Fruit fly (Drosophila melanogaster) whole organism, embryonic: ENCODE data around the gene CG7484.
A peak's percentile ranks its signal among the peaks of the same experiment; 100 is the strongest.

Source experiments
- Antp ChIP-seq: fragments of 200-800 bp; sonication (Bioruptor generic); optimal IDR thresholded peaks from 3 replicates; lab custom pipeline; 2016; ENCODE audit warnings: missing biosample characterization, missing genetic modification characterization
- Awh ChIP-seq: fragments of 200-800 bp; sonication (Bioruptor generic); IDR thresholded peaks from 2 replicates; pipeline ENCODE4, ENCODE4 v1.3.6; 2022; ENCODE audit warnings: missing biosample characterization, missing genetic modification characterization
- CG10267 ChIP-seq: fragments of 200-800 bp; sonication (Bioruptor generic); optimal IDR thresholded peaks from 2 replicates; lab custom pipeline; 2018; ENCODE audit warnings: missing biosample characterization, mild to moderate bottlenecking, missing genetic modification characterization, moderate library complexity
- CG11695 ChIP-seq: fragments of 200-800 bp; sonication (Bioruptor generic); IDR thresholded peaks from 3 replicates; pipeline ENCODE4 v1.3.6; 2022; ENCODE audit warnings: missing biosample characterization, missing genetic modification characterization
- CG13775 ChIP-seq: fragments of 200-800 bp; sonication (Bioruptor generic); optimal IDR thresholded peaks from 3 replicates; lab custom pipeline; 2017; ENCODE audit warnings: missing biosample characterization, mild to moderate bottlenecking, missing genetic modification characterization
- CG14860 ChIP-seq: fragments of 200-800 bp; sonication (Bioruptor generic); IDR thresholded peaks from 3 replicates; pipeline ENCODE4 v1.3.6; 2022; ENCODE audit warnings: missing biosample characterization, missing genetic modification characterization; ENCODE audit not compliant: partially characterized antibody
- CG15479 ChIP-seq: fragments of 200-800 bp; sonication (Bioruptor generic); optimal IDR thresholded peaks from 3 replicates; lab custom pipeline; 2019; ENCODE audit warnings: missing biosample characterization, mild to moderate bottlenecking, missing genetic modification characterization, moderate library complexity
- CG1602 ChIP-seq: fragments of 200-800 bp; sonication (Bioruptor generic); optimal IDR thresholded peaks from 3 replicates; lab custom pipeline; 2016; ENCODE audit warnings: missing biosample characterization, missing genetic modification characterization
- CG18011 ChIP-seq: fragments of 200-800 bp; sonication (Bioruptor generic); optimal IDR thresholded peaks from 2 replicates; lab custom pipeline; 2017; ENCODE audit warnings: missing biosample characterization, missing genetic modification characterization, mild to moderate bottlenecking, moderate library complexity, missing genotype
- CG2889 ChIP-seq: fragments of 200-800 bp; sonication (Bioruptor generic); IDR thresholded peaks from 3 replicates; pipeline ENCODE4 v1.3.6; 2022; ENCODE audit warnings: missing biosample characterization, missing genetic modification characterization
- CG30431 ChIP-seq: fragments of 200-800 bp; sonication (Bioruptor generic); optimal IDR thresholded peaks from 2 replicates; lab custom pipeline; 2017; ENCODE audit warnings: missing biosample characterization, missing genetic modification characterization
- CG31365 ChIP-seq: fragments of 200-800 bp; sonication (Bioruptor generic); optimal IDR thresholded peaks from 2 replicates; lab custom pipeline; 2018; ENCODE audit warnings: missing biosample characterization, mild to moderate bottlenecking, missing genetic modification characterization
- CG32767 ChIP-seq: fragments of 200-800 bp; sonication (Bioruptor generic); IDR thresholded peaks from 2 replicates; pipeline ENCODE4 v1.3.6; 2022; ENCODE audit warnings: missing biosample characterization, missing genetic modification characterization
- CG6272 ChIP-seq: fragments of 200-800 bp; sonication (Bioruptor generic); IDR thresholded peaks from 2 replicates; pipeline ENCODE4 v1.3.6; 2022; ENCODE audit warnings: missing biosample characterization, missing genetic modification characterization
- CG6683 ChIP-seq: fragments of 200-800 bp; sonication (Bioruptor generic); optimal IDR thresholded peaks from 2 replicates; lab custom pipeline; 2017; ENCODE audit warnings: missing biosample characterization, mild to moderate bottlenecking, missing genetic modification characterization, missing genetic modification reagents
- Eip74EF ChIP-seq, 2 experiments: fragments of 200-800 bp in 1 of 2; fragments of >200 bp in 1 of 2; sonication (Bioruptor generic) in 1 of 2; optimal IDR thresholded peaks; 2 replicates each; lab custom pipeline; 2017 to 2019; ENCODE audit warnings: missing biosample characterization in 2 of 2, missing genetic modification characterization in 2 of 2, mild to moderate bottlenecking in 1 of 2, moderate library complexity in 1 of 2
- Hand ChIP-seq: fragments of 200-800 bp; sonication (Bioruptor generic); optimal IDR thresholded peaks from 2 replicates; lab custom pipeline; 2017; ENCODE audit warnings: mild to moderate bottlenecking, missing biosample characterization, missing genetic modification reagents, missing genetic modification characterization
- Hey ChIP-seq: fragments of 200-800 bp; sonication (Bioruptor generic); optimal IDR thresholded peaks from 3 replicates; lab custom pipeline; 2018; ENCODE audit warnings: missing biosample characterization, mild to moderate bottlenecking, missing genetic modification characterization
- Hr78 ChIP-seq, 2 experiments: fragments of 200-800 bp in 1 of 2; fragments of >200 bp in 1 of 2; sonication (Bioruptor generic) in 1 of 2; optimal IDR thresholded peaks; 2 replicates each; lab custom pipeline; 2017 to 2019; ENCODE audit warnings: missing biosample characterization in 2 of 2, missing genetic modification characterization in 2 of 2, mild to moderate bottlenecking in 1 of 2, moderate library complexity in 1 of 2
- MESR4 ChIP-seq: fragments of 200-800 bp; sonication (Bioruptor generic); optimal IDR thresholded peaks from 2 replicates; lab custom pipeline; 2018; ENCODE audit warnings: missing biosample characterization, mild to moderate bottlenecking, missing genetic modification characterization, moderate library complexity
- Mad ChIP-seq: fragments of 200-800 bp; sonication (Bioruptor generic); optimal IDR thresholded peaks from 2 replicates; lab custom pipeline; 2016; ENCODE audit warnings: missing biosample characterization, missing genetic modification characterization
- NC2β ChIP-seq: fragments of 200-800 bp; sonication (Bioruptor generic); optimal IDR thresholded peaks from 2 replicates; lab custom pipeline; 2016; ENCODE audit warnings: missing biosample characterization, missing genetic modification characterization
- Nf-YB ChIP-seq: fragments of 200-800 bp; sonication (Bioruptor generic); optimal IDR thresholded peaks from 3 replicates; lab custom pipeline; 2019; ENCODE audit warnings: missing biosample characterization, mild to moderate bottlenecking, missing genetic modification characterization, moderate library complexity
- NfI ChIP-seq: fragments of 200-800 bp; sonication (Bioruptor generic); optimal IDR thresholded peaks from 3 replicates; lab custom pipeline; 2018; ENCODE audit warnings: missing biosample characterization, mild to moderate bottlenecking, missing genetic modification characterization, moderate library complexity
- PHDP ChIP-seq: fragments of 200-800 bp; sonication (Bioruptor generic); optimal IDR thresholded peaks from 3 replicates; lab custom pipeline; 2018; ENCODE audit warnings: missing biosample characterization, mild to moderate bottlenecking, missing genetic modification characterization, moderate library complexity
- Scr ChIP-seq: fragments of 200-800 bp; sonication (Bioruptor generic); IDR thresholded peaks from 2 replicates; pipeline ENCODE4 v1.3.6; 2022; ENCODE audit warnings: missing biosample characterization, missing genetic modification characterization; ENCODE audit not compliant: partially characterized antibody
- Usf ChIP-seq: fragments of 200-800 bp; sonication (Bioruptor generic); optimal IDR thresholded peaks from 2 replicates; lab custom pipeline; 2017; ENCODE audit warnings: missing genotype, missing biosample characterization, missing genetic modification characterization
- YL-1 ChIP-seq: fragments of 200-800 bp; sonication (Bioruptor generic); optimal IDR thresholded peaks from 3 replicates; lab custom pipeline; 2017; ENCODE audit warnings: missing biosample characterization, mild to moderate bottlenecking, missing genetic modification characterization
- ara ChIP-seq: fragments of 200-800 bp; sonication (Bioruptor generic); IDR thresholded peaks from 2 replicates; pipeline ENCODE4 v1.3.6; 2022; ENCODE audit warnings: missing biosample characterization, missing genetic modification characterization
- bab2 ChIP-seq: fragments of 200-800 bp; sonication (Bioruptor generic); optimal IDR thresholded peaks from 2 replicates; lab custom pipeline; 2016; ENCODE audit warnings: missing biosample characterization, missing genetic modification characterization
- crp ChIP-seq, 2 experiments: fragments of 200-800 bp; sonication (Bioruptor generic); optimal IDR thresholded peaks; 2 replicates in 1 of 2; 3 replicates in 1 of 2; lab custom pipeline; 2017; ENCODE audit warnings: missing biosample characterization in 2 of 2, missing genetic modification characterization in 2 of 2, mild to moderate bottlenecking in 1 of 2, moderate library complexity in 1 of 2
- dati ChIP-seq: fragments of 200-800 bp; sonication (Bioruptor generic); IDR thresholded peaks from 2 replicates; pipeline ENCODE4 v1.3.6; 2022; ENCODE audit warnings: missing biosample characterization, missing genetic modification characterization
- dmrt99B ChIP-seq: fragments of 200-800 bp; sonication (Bioruptor generic); optimal IDR thresholded peaks from 2 replicates; lab custom pipeline; 2018; ENCODE audit warnings: missing biosample characterization, mild to moderate bottlenecking, missing genetic modification characterization, moderate library complexity
- eve ChIP-seq, 2 experiments: fragments of >200 bp; optimal IDR thresholded peaks; 2 replicates each; lab custom pipeline; 2017; ENCODE audit warnings: missing biosample characterization in 2 of 2, missing genetic modification characterization in 2 of 2
- exex ChIP-seq: fragments of 200-800 bp; sonication (Bioruptor generic); optimal IDR thresholded peaks from 4 replicates; lab custom pipeline; 2018; ENCODE audit warnings: missing biosample characterization, mild to moderate bottlenecking, missing genetic modification characterization, moderate library complexity
- gce ChIP-seq: fragments of 200-800 bp; sonication (Bioruptor generic); IDR thresholded peaks from 3 replicates; pipeline ENCODE4 v1.3.6; 2022; ENCODE audit warnings: missing biosample characterization, missing genetic modification characterization
- gem ChIP-seq: fragments of 200-800 bp; sonication (Bioruptor generic); optimal IDR thresholded peaks from 2 replicates; lab custom pipeline; 2019; ENCODE audit warnings: missing biosample characterization, mild to moderate bottlenecking, missing genetic modification characterization, moderate library complexity
- grau ChIP-seq: fragments of 200-800 bp; optimal IDR thresholded peaks from 3 replicates; lab custom pipeline; 2019; ENCODE audit warnings: missing biosample characterization, mild to moderate bottlenecking, missing genetic modification characterization, moderate library complexity
- grn ChIP-seq: fragments of 200-800 bp; sonication (Bioruptor generic); optimal IDR thresholded peaks from 3 replicates; lab custom pipeline; 2017; ENCODE audit warnings: missing biosample characterization, missing genetic modification characterization
- gsb-n ChIP-seq: fragments of 200-800 bp; sonication (Bioruptor generic); optimal IDR thresholded peaks from 3 replicates; lab custom pipeline; 2018; ENCODE audit warnings: missing biosample characterization, mild to moderate bottlenecking, missing genetic modification characterization
- hkb ChIP-seq, 2 experiments: fragments of 200-800 bp in 1 of 2; fragments of >200 bp in 1 of 2; sonication (Bioruptor generic) in 1 of 2; IDR thresholded peaks in 1 of 2; optimal IDR thresholded peaks in 1 of 2; 2 replicates each; pipeline versions ENCODE4 v1.3.6 to Lab custom; 2017 to 2022; ENCODE audit warnings: missing biosample characterization in 1 of 2, missing genetic modification characterization in 1 of 2
- ind ChIP-seq: fragments of 200-800 bp; sonication (Bioruptor generic); optimal IDR thresholded peaks from 3 replicates; lab custom pipeline; 2016; ENCODE audit warnings: missing biosample characterization, missing genetic modification characterization
- klu ChIP-seq: fragments of 200-800 bp; sonication (Bioruptor generic); IDR thresholded peaks from 2 replicates; pipeline ENCODE4 v1.3.6; 2022; ENCODE audit warnings: missing biosample characterization, missing genetic modification characterization
- pan ChIP-seq, 4 experiments: fragments of >200 bp in 3 of 4; fragments of 200-800 bp in 1 of 4; sonication (Bioruptor generic) in 1 of 4; optimal IDR thresholded peaks in 3 of 4; IDR thresholded peaks in 1 of 4; 2 replicates each; pipeline versions ENCODE4 v1.3.6 to Lab custom; 2017 to 2022; ENCODE audit warnings: missing biosample characterization in 2 of 4, missing genetic modification characterization in 2 of 4, mixed read lengths in 1 of 4
- rib ChIP-seq: fragments of 200-800 bp; sonication (Bioruptor generic); IDR thresholded peaks from 2 replicates; pipeline ENCODE4 v1.3.6; 2022; ENCODE audit warnings: missing biosample characterization, missing genetic modification characterization
- slbo ChIP-seq: fragments of 200-800 bp; sonication (Bioruptor generic); IDR thresholded peaks from 2 replicates; pipeline ENCODE4 v1.3.6; 2022; ENCODE audit warnings: missing biosample characterization, missing genetic modification characterization
- tup ChIP-seq: fragments of 200-800 bp; sonication (Bioruptor generic); optimal IDR thresholded peaks from 2 replicates; lab custom pipeline; 2016; ENCODE audit warnings: missing biosample characterization, mild to moderate bottlenecking, missing genetic modification characterization, moderate library complexity
- z ChIP-seq: fragments of 200-800 bp; sonication (Bioruptor generic); IDR thresholded peaks from 3 replicates; pipeline ENCODE4 v1.3.6; 2022; ENCODE audit warnings: missing biosample characterization, missing genetic modification characterization

Gene CG7484

dm6 chr3L:17622935-17623334 lies 31.5 kb upstream of the CG7484 start:
- TF ChIP-seq Hey (tag; lab: Kevin White, UChicago): peak; percentile 7
- no peak for TF ChIP-seq PHDP (tag; lab: Kevin White, UChicago)
- TF ChIP-seq CG30431: no peak
- TF ChIP-seq bab2 (GFP tag; lab: Kevin White, UChicago): no peak
- no peak for TF ChIP-seq CG2889 (GFP tag; lab: Robert Waterston, UW)
- TF ChIP-seq grau: peak; percentile 48
- peak in 1 of 2 experiments; percentile 67 for TF ChIP-seq Eip74EF (GFP tag; optimal IDR thresholded peaks at IDR 0.05; lab: Kevin White, UChicago)
- TF ChIP-seq MESR4 (GFP tag; lab: Kevin White, UChicago): no peak
- TF ChIP-seq CG31365 (tag; lab: Kevin White, UChicago): no peak
- no peak for TF ChIP-seq slbo
- TF ChIP-seq eve (GFP tag; optimal IDR thresholded peaks at IDR 0.05; lab: Kevin White, UChicago): peak in 1 of 2 experiments; percentile 12
- 0 out of 3 replicates have a peak, but pooled peaks have one; percentile 22 for TF ChIP-seq CG11695 (GFP tag; lab: Robert Waterston, UW)
- TF ChIP-seq CG1602 (GFP tag; lab: Kevin White, UChicago): no peak
- peak; percentile 50 for TF ChIP-seq exex (tag; lab: Kevin White, UChicago)
- TF ChIP-seq z: no peak
- TF ChIP-seq NfI (GFP tag; lab: Kevin White, UChicago): no peak
- no peak for TF ChIP-seq CG6683
- peak; percentile 11 for TF ChIP-seq grn (GFP tag; lab: Kevin White, UChicago)
- no peak for TF ChIP-seq Scr (GFP tag; lab: Robert Waterston, UW)
- TF ChIP-seq CG13775 (GFP tag; lab: Kevin White, UChicago): no peak
- no peak for TF ChIP-seq CG15479 (GFP tag; lab: Kevin White, UChicago)
- no peak for TF ChIP-seq CG18011 (GFP tag; lab: Kevin White, UChicago)
- TF ChIP-seq rib (GFP tag; lab: Robert Waterston, UW): no peak
- no peak for TF ChIP-seq Usf (GFP tag; lab: Kevin White, UChicago)
- no peak for TF ChIP-seq YL-1
- no peak for TF ChIP-seq crp (GFP tag; optimal IDR thresholded peaks at IDR 0.05; lab: Kevin White, UChicago)
- no peak for TF ChIP-seq hkb (optimal IDR thresholded peaks at IDR 0.05; lab: Kevin White, UChicago)
- TF ChIP-seq hkb (GFP tag; IDR thresholded peaks at IDR 0.05; lab: Robert Waterston, UW): no peak

dm6 chr3L:17624208-17624826 lies 30.1 kb upstream of the CG7484 start:
- TF ChIP-seq Awh (GFP tag; lab: Robert Waterston, UW) (no peak), Eip74EF (GFP tag; optimal IDR thresholded peaks at IDR 0.05; lab: Kevin White, UChicago) (peak in 1 of 2 experiments; percentile 42), Hr78 (GFP tag; optimal IDR thresholded peaks at IDR 0.05; lab: Kevin White, UChicago) (peak in 1 of 2 experiments; percentile 28), dati (GFP tag; lab: Robert Waterston, UW) (no peak), ind (no peak), dmrt99B (tag; lab: Kevin White, UChicago) (no peak), exex (tag; lab: Kevin White, UChicago) (no peak), gce (GFP tag; lab: Robert Waterston, UW) (no peak), CG32767 (no peak), Hand (GFP tag; lab: Kevin White, UChicago) (no peak), CG6272 (GFP tag; lab: Robert Waterston, UW) (no peak), NC2β (GFP tag; lab: Kevin White, UChicago) (no peak), CG14860 (GFP tag; lab: Robert Waterston, UW) (no peak), klu (no peak), Antp (no peak), Nf-YB (GFP tag; lab: Kevin White, UChicago) (no peak), gem (tag; lab: Kevin White, UChicago) (peak; percentile 10), CG10267 (tag; lab: Kevin White, UChicago) (no peak), gsb-n (tag; lab: Kevin White, UChicago) (no peak), tup (GFP tag; lab: Kevin White, UChicago) (no peak), ara (no peak), Mad (GFP tag; lab: Kevin White, UChicago) (no peak), pan (optimal IDR thresholded peaks at IDR 0.05; lab: Kevin White, UChicago) (no peak), pan (GFP tag; optimal IDR thresholded peaks at IDR 0.05 in 1 of 2, IDR thresholded peaks at IDR 0.05 in 1 of 2) (no peak)
